Worm (Caenorhabditis elegans): ENCODE results near the gene F53G2.1.

DNA sequence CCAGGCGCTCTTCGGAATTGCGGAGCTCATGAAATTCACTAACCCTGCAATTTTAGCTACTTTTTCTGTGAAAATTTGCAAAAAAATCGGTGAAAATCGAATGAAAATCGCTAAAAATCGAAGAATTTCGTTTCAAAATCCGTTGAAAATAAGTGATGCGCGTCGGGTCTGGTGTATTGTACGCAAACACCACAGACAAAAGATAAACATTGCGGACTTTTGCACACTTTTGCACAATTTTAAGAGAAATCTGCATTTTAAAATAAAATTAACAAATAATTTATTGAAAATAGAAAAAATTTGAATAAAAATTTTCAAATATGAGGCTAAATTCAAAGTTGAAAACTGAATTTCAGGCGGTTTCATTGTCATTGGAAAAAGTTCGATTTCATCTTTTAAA lies 9.4 kb upstream of the F53G2.1 start, which contains the start of gene F53G2.12:
- TF ChIP-seq ets-4 (tag; optimal IDR thresholded peaks at IDR 0.05) (no peak), hlh-15 (tag; optimal IDR thresholded peaks at IDR 0.05) (no peak), hlh-8 (tag; optimal IDR thresholded peaks at IDR 0.05) (no peak), elt-2 (tag; optimal IDR thresholded peaks at IDR 0.05) (no peak), rnt-1 (tag; optimal IDR thresholded peaks at IDR 0.05) (no peak)

Data from whole organism, late embryonic.